Fruit fly (Drosophila melanogaster): Measurements from ENCODE around the gene Cad96Cb.

DNA sequence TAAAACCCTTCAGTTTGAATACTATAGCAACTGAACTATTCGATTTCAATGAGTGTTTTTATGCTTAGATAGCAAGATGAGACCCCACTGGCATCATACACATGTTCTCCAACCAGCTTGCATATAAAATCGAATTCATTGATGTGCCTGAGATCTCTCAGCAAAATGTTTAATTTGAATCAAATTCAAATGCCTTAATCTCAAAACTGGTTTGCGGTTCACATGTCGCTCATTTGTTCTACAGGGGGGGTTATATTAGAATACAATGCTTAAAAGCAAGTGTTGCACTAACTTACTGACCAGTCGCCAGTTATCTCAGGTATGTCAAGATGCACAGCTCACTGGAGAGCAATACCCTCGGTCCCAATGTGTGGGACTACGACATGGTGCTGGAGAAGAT is 13.1 kb downstream of the Cad96Cb start, which contains the start of gene CG31103:
- TF ChIP-seq CTCF (optimal IDR thresholded peaks at IDR 0.05) (no peak), CG8478 (optimal IDR thresholded peaks at IDR 0.05) (no peak)

Measured in S2 (cell line).